Worm (Caenorhabditis elegans) whole organism, late embryonic: ENCODE data around the gene his-1.

Experiments used
- C08G9.2 ChIP-seq: sonication (generic microtip); optimal IDR thresholded peaks from 2 replicates; lab custom pipeline; 2016; ENCODE audit warnings: mild to moderate bottlenecking, missing genetic modification characterization, moderate library complexity, missing compliant biosample characterization
- C38D4.7 ChIP-seq: fragments of 200-800 bp; sonication (Bioruptor generic); optimal IDR thresholded peaks from 2 replicates; lab custom pipeline; 2018; ENCODE audit warnings: mild to moderate bottlenecking, missing genetic modification characterization, moderate library complexity, missing compliant biosample characterization
- F13H6.1 ChIP-seq: sonication (generic microtip); optimal IDR thresholded peaks from 2 replicates; lab custom pipeline; 2016; ENCODE audit warnings: missing genetic modification characterization, missing compliant biosample characterization
- T23F11.4 ChIP-seq: fragments of 200-800 bp; sonication (Bioruptor generic); optimal IDR thresholded peaks from 2 replicates; lab custom pipeline; 2018; ENCODE audit warnings: mild to moderate bottlenecking, missing genetic modification characterization, missing compliant biosample characterization
- Y22D7AL.16 ChIP-seq: sonication (generic microtip); optimal IDR thresholded peaks from 2 replicates; lab custom pipeline; 2016; ENCODE audit warnings: missing genetic modification characterization, missing compliant biosample characterization
- ama-1 ChIP-seq: fragments of 150-350 bp; optimal IDR thresholded peaks from 2 replicates; lab custom pipeline; 2014
- ceh-14 ChIP-seq: sonication (generic microtip); optimal IDR thresholded peaks from 2 replicates; lab custom pipeline; 2016; ENCODE audit warnings: missing genotype, missing genetic modification characterization, missing compliant biosample characterization
- ceh-18 ChIP-seq: sonication (generic microtip); optimal IDR thresholded peaks from 2 replicates; lab custom pipeline; 2016; ENCODE audit warnings: missing genetic modification characterization, missing compliant biosample characterization
- ceh-24 ChIP-seq: sonication (generic microtip); optimal IDR thresholded peaks from 2 replicates; lab custom pipeline; 2016; ENCODE audit warnings: mild to moderate bottlenecking, missing genetic modification characterization, missing compliant biosample characterization
- ceh-31 ChIP-seq: sonication (generic microtip); optimal IDR thresholded peaks from 2 replicates; lab custom pipeline; 2016; ENCODE audit warnings: missing genetic modification characterization, missing compliant biosample characterization
- ceh-45 ChIP-seq: fragments of 200-800 bp; sonication (Bioruptor generic); IDR thresholded peaks from 2 replicates; pipeline ENCODE4 v1.3.6; 2022; ENCODE audit warnings: missing genetic modification reagents, missing genetic modification characterization, missing compliant biosample characterization
- ceh-48 ChIP-seq: sonication (generic microtip); optimal IDR thresholded peaks from 2 replicates; lab custom pipeline; 2016; ENCODE audit warnings: missing genetic modification characterization, inconsistent platforms, missing compliant biosample characterization
- ceh-6 ChIP-seq: fragments of 200-800 bp; sonication (Bioruptor generic); optimal IDR thresholded peaks from 2 replicates; lab custom pipeline; 2018; ENCODE audit warnings: mild to moderate bottlenecking, missing genetic modification characterization, missing compliant biosample characterization
- dve-1 ChIP-seq: sonication (generic microtip); optimal IDR thresholded peaks from 2 replicates; lab custom pipeline; 2017; ENCODE audit warnings: antibody characterized with exemption, mild to moderate bottlenecking, missing genetic modification characterization, missing compliant biosample characterization
- elt-4 ChIP-seq: sonication (generic microtip); optimal IDR thresholded peaks from 2 replicates; lab custom pipeline; 2016; ENCODE audit warnings: missing genetic modification characterization, missing compliant biosample characterization
- eyg-1 ChIP-seq: sonication (generic microtip); optimal IDR thresholded peaks from 2 replicates; lab custom pipeline; 2016; ENCODE audit warnings: missing genotype, missing genetic modification characterization, missing compliant biosample characterization
- gmeb-2 ChIP-seq: sonication (generic microtip); optimal IDR thresholded peaks from 2 replicates; lab custom pipeline; 2016; ENCODE audit warnings: missing genetic modification characterization, inconsistent platforms, missing compliant biosample characterization
- hlh-13 ChIP-seq: fragments of 200-800 bp; sonication (Bioruptor generic); optimal IDR thresholded peaks from 2 replicates; lab custom pipeline; 2018; ENCODE audit warnings: mild to moderate bottlenecking, missing genetic modification characterization, missing compliant biosample characterization
- hlh-30 ChIP-seq: sonication (generic microtip); optimal IDR thresholded peaks from 2 replicates; lab custom pipeline; 2017; ENCODE audit warnings: antibody characterized with exemption, missing genetic modification characterization, missing compliant biosample characterization; ENCODE audit not compliant: insufficient read depth
- hlh-6 ChIP-seq: sonication (generic microtip); optimal IDR thresholded peaks from 2 replicates; lab custom pipeline; 2016; ENCODE audit warnings: missing genotype, missing genetic modification characterization, missing compliant biosample characterization
- hlh-8 ChIP-seq: sonication (generic microtip); optimal IDR thresholded peaks from 2 replicates; lab custom pipeline; 2016; ENCODE audit warnings: missing genotype, missing genetic modification characterization, missing compliant biosample characterization
- lin-11 ChIP-seq: fragments of 200-800 bp; sonication (Bioruptor generic); optimal IDR thresholded peaks from 2 replicates; lab custom pipeline; 2018; ENCODE audit warnings: mild to moderate bottlenecking, missing genetic modification characterization, missing compliant biosample characterization
- nhr-11 ChIP-seq: fragments of 150-350 bp; optimal IDR thresholded peaks from 2 replicates; lab custom pipeline; 2014; ENCODE audit warnings: missing biosample characterization, missing genetic modification characterization
- nhr-232 ChIP-seq: sonication (generic microtip); optimal IDR thresholded peaks from 2 replicates; lab custom pipeline; 2016; ENCODE audit warnings: missing genetic modification characterization, missing compliant biosample characterization
- npax-4 ChIP-seq: sonication (generic microtip); optimal IDR thresholded peaks from 2 replicates; lab custom pipeline; 2016; ENCODE audit warnings: missing genetic modification characterization, missing compliant biosample characterization
- pag-3 ChIP-seq: sonication (generic microtip); optimal IDR thresholded peaks from 2 replicates; lab custom pipeline; 2016; ENCODE audit warnings: missing compliant biosample characterization, missing genetic modification characterization, borderline replicate concordance
- pha-2 ChIP-seq: sonication (generic microtip); optimal IDR thresholded peaks from 2 replicates; lab custom pipeline; 2017; ENCODE audit warnings: mild to moderate bottlenecking, missing genetic modification characterization, missing compliant biosample characterization
- pros-1 ChIP-seq: fragments of 150-350 bp; optimal IDR thresholded peaks from 2 replicates; lab custom pipeline; 2014; ENCODE audit warnings: missing biosample characterization, missing genetic modification reagents, missing genetic modification characterization
- ref-2 ChIP-seq: sonication (generic microtip); optimal IDR thresholded peaks from 2 replicates; lab custom pipeline; 2016; ENCODE audit warnings: missing genetic modification characterization, missing compliant biosample characterization
- rnt-1 ChIP-seq: sonication (generic microtip); optimal IDR thresholded peaks from 2 replicates; lab custom pipeline; 2016; ENCODE audit warnings: missing genetic modification characterization, missing compliant biosample characterization
- sdc-2 ChIP-seq: sonication (generic microtip); optimal IDR thresholded peaks from 2 replicates; lab custom pipeline; 2016; ENCODE audit warnings: missing genotype, missing genetic modification characterization, missing compliant biosample characterization
- ttx-3 ChIP-seq: sonication (generic microtip); optimal IDR thresholded peaks from 2 replicates; lab custom pipeline; 2016; ENCODE audit warnings: missing genetic modification reagents, missing genetic modification characterization, missing compliant biosample characterization
- ztf-16 ChIP-seq: sonication (generic microtip); optimal IDR thresholded peaks from 2 replicates; lab custom pipeline; 2017; ENCODE audit warnings: missing genetic modification characterization, missing compliant biosample characterization

The his-1 gene

DNA sequence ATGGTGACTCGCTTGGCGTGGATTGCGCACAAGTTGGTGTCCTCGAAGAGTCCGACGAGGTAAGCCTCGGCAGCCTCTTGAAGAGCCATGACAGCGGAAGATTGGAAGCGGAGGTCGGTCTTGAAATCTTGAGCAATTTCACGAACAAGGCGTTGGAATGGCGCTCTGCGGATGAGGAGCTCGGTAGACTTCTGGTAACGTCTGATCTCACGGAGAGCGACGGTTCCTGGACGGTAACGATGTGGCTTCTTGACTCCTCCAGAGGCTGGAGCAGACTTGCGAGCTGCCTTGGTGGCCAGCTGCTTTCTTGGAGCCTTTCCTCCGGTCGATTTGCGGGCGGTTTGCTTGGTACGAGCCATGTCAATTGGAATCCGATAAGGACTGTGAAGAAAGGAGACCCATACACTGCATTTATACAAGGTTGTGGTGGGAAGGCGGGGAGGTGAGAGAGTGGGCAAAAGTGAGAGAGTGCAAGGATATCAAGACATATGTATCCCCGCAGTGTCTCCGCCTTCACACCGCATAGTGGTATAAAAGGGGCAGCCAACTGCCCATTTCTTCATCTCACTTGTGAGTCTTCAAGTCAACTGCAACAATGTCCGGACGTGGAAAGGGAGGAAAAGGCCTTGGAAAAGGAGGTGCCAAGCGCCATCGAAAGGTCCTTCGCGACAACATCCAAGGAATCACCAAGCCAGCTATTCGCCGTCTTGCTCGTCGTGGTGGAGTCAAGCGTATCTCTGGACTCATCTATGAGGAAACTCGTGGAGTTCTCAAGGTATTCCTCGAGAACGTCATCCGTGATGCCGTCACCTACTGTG is at the start of gene his-1, which contains the start of gene his-2:
his-1 (plus strand) TSS at position 596 of the 818 bp plus-strand sequence.
his-2 (minus strand) TSS at position 359 of the 818 bp plus-strand sequence.
- TF ChIP-seq ref-2 (peak; percentile 22), ama-1 (lab: Kevin White, UChicago) (peak; percentile 73)

DNA sequence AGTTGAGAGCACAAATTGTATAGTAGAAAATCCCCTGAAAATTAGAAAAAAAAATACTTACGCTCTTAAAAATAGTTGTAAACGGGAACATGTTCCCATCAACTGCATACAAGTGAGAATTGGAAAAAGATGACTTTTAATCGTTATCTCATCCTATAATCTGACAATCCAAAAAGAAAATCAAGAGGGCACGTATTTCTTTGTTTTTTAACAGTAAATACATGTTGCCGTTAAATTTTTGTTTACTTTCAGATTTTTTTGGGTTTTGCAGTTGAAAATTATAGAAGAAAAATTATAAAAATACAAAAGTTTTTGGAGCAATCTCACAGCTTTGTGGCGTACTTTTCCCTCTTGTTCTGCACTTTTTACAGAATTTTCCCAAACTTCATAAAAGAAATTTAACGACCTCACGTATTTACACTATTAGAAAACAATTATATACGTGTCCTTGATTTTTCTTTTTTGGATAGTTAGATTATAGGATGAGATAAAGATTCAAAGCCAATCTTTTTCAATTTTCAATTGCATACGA is 45.6 kb upstream of the his-1 start, which contains the start of the genes C06C6.9 and C06C6.8:
C06C6.9 (minus strand) TSS at position 101 of the 532 bp plus-strand sequence.
C06C6.8 (plus strand) TSS at position 482 of the 532 bp plus-strand sequence.
- TF ChIP-seq eyg-1 (tag; lab: Kevin White, UChicago) = no peak
- no peak for TF ChIP-seq C38D4.7 (GFP tag; lab: Kevin White, UChicago)
- TF ChIP-seq rnt-1 (tag; lab: Kevin White, UChicago) = no peak
- no peak for TF ChIP-seq ceh-45 (GFP tag; lab: Robert Waterston, UW)
- TF ChIP-seq gmeb-2 = no peak
- no peak for TF ChIP-seq ceh-48
- TF ChIP-seq lin-11 (tag; lab: Kevin White, UChicago) = no peak
- no peak for TF ChIP-seq hlh-13 (GFP tag; lab: Kevin White, UChicago)
- TF ChIP-seq, all 69 proteins: peak for 0

DNA sequence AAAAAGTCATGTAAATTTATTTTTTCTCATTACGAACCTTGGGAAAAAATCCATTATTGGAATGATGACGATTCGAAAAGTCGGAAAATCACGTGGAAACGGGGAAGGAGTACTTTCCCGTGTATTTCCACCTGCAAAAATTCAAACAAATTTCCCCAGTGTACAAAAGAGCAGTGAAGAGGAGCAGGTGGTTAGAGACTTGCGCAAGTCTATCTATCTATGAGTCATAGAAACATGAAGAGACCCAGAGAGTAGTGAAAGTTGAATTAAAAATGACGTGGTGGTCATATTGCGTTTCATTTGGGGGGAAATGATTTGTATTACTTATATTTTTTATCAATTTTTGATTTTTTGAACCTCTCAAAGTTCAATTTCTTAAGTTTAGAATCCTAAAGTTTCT is 41.9 kb upstream of the his-1 start, which contains the start of gene nhr-50:
nhr-50 (minus strand) TSS at position 199 of the 400 bp plus-strand sequence.
- TF ChIP-seq ttx-3 (tag; lab: Kevin White, UChicago) = no peak
- peak; percentile 15 for TF ChIP-seq hlh-30 (tag; lab: Kevin White, UChicago)

DNA sequence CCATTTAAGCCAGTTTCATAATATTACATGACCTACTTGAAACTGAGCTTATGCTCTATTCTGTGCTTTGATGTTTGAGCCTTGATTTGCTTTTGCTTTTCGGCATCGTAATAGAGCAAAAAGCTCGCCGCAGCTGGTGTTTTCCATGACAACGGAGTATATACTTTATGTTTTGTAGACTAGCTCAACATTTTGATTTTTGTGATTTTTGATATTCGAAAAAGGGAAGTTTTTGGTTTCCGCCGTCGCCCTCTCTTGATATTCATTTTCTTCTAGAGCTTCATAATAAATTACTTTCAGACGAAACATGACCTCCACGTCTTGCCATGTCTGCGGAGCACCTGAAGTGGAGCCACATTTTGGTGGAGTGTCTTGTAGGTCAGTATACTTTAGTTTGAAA is 40.0 kb upstream of the his-1 start, which contains the start of gene nhr-63:
nhr-63 (plus strand) TSS at position 301 of the 400 bp plus-strand sequence.
- TF ChIP-seq rnt-1 (tag; lab: Kevin White, UChicago) (no peak), elt-4 (tag; lab: Kevin White, UChicago) (no peak)

DNA sequence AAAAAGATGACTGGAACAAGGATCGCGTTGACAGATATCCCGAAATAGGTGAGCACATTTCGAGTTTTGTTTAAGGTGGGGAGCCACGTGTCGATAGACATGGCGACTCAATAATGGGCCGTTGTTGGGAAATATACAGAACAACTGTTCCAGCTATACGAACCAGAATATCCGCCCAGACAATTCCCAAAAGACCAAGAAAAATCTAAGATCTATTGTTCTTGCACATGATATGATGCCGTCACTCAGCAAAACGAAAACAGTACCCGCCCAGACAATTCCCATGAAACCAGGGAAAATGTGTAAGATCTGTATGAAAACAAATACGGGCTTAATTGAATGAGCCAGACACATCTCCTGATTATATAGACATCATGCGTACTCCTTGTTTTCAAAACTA is 34.8 kb upstream of the his-1 start, which contains the start of gene str-231:
str-231 (minus strand) TSS at position 101 of the 400 bp plus-strand sequence.
- TF ChIP-seq C08G9.2 (no peak), pha-2 (no peak), hlh-6 (tag; lab: Kevin White, UChicago) (no peak), ceh-6 (GFP tag; lab: Kevin White, UChicago) (no peak), pros-1 (no peak), T23F11.4 (no peak)

DNA sequence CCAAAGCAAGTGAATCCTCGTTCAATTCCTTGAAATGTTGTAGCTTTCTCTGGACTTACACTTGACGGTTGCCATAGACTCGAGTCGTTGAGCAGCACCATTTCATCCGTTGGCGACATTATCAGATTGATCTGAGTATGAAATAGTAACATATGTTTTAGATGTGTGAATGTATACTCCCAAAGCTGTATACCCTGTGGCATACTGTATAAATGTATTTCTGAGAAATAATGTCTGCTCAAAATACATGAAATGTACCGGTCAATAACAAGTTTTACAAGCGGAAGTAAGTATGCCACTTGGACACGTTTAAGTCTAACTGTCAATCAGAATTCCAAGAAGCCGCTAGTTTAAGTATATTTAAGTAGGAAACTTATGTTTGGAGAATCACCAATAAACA is 32.8 kb upstream of the his-1 start, which contains the start of gene str-233:
str-233 (minus strand) TSS at position 101 of the 400 bp plus-strand sequence.
- no peak for TF ChIP-seq sdc-2 (tag; lab: Kevin White, UChicago)
- no peak for TF ChIP-seq nhr-232 (tag; lab: Kevin White, UChicago)
- TF ChIP-seq ceh-45 (GFP tag; lab: Robert Waterston, UW) = no peak
- TF ChIP-seq nhr-11 (tag; lab: Kevin White, UChicago) = no peak

DNA sequence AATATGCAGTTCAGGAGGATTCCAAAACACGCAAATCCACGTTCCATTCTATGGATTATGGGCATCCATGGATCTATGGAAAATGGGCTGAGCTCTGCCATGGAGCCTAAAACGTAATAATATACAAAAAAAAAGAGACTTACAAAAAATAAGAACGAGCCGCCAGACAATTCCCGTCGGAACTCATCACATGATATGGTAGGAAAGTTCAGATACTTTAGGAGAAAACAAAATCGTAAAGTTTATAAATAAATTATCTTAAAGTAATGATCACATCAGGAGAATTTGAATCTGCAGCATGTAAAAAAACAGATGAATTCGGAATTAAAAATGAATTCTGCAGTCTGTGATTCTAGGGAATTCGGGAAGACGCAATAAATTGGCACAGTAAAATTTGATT is 26.7 kb upstream of the his-1 start, which contains the start of gene str-232:
str-232 (minus strand) TSS at position 101 of the 400 bp plus-strand sequence.
- no peak for TF ChIP-seq ceh-45 (GFP tag; lab: Robert Waterston, UW)
- TF ChIP-seq ceh-24 (tag; lab: Kevin White, UChicago) = no peak
- TF ChIP-seq eyg-1 (tag; lab: Kevin White, UChicago) = no peak
- TF ChIP-seq Y22D7AL.16 = no peak
- TF ChIP-seq ceh-18 (tag; lab: Kevin White, UChicago) = no peak
- no peak for TF ChIP-seq dve-1 (tag; lab: Kevin White, UChicago)
- no peak for TF ChIP-seq F13H6.1 (tag; lab: Kevin White, UChicago)
- no peak for TF ChIP-seq ceh-14 (tag; lab: Kevin White, UChicago)
- TF ChIP-seq pag-3 (tag; lab: Kevin White, UChicago) = no peak
- TF ChIP-seq nhr-232 (tag; lab: Kevin White, UChicago) = no peak
- no peak for TF ChIP-seq npax-4 (tag; lab: Kevin White, UChicago)
- TF ChIP-seq ceh-31 = no peak
- no peak for TF ChIP-seq ztf-16
- no peak for TF ChIP-seq hlh-8 (tag; lab: Kevin White, UChicago)
- TF ChIP-seq, all 69 proteins: peak for 0
